Worm (Caenorhabditis elegans): ENCODE results near the gene C14C10.1.

ce11 chrV:12607113-12607512, 19.0 kb downstream of the C14C10.1 start, which contains the start of gene erg-28:
- TF ChIP-seq nhr-77 (tag; optimal IDR thresholded peaks at IDR 0.05) (no peak), ces-1 (GFP tag; optimal IDR thresholded peaks at IDR 0.05) (no peak), ama-1 (optimal IDR thresholded peaks at IDR 0.05) (no peak), skn-1 (tag; optimal IDR thresholded peaks at IDR 0.05) (no peak), unc-62 (GFP tag; optimal IDR thresholded peaks at IDR 0.05 in 1 of 2) (no peak), unc-62 (tag; optimal IDR thresholded peaks at IDR 0.05) (no peak), unc-39 (tag; optimal IDR thresholded peaks at IDR 0.05) (no peak), nhr-6 (tag; optimal IDR thresholded peaks at IDR 0.05) (no peak), aly-2 (tag; optimal IDR thresholded peaks at IDR 0.05) (no peak), sdz-12 (GFP tag; optimal IDR thresholded peaks at IDR 0.05) (no peak)

Measured in whole organism, L4 larva.